Fruit fly (Drosophila melanogaster) whole organism, embryonic: ENCODE results near the gene dpr9.

Experiments
- Ada2b ChIP-seq: fragments of 200-800 bp; sonication (Bioruptor generic); IDR thresholded peaks from 2 replicates; pipeline ENCODE4 v1.3.6; 2022; ENCODE audit warnings: missing biosample characterization, missing genetic modification characterization
- Asciz ChIP-seq: fragments of 200-800 bp; sonication (Bioruptor generic); optimal IDR thresholded peaks from 2 replicates; lab custom pipeline; 2017; ENCODE audit warnings: missing biosample characterization, mild to moderate bottlenecking, missing genetic modification characterization, missing genetic modification reagents
- CG10209 ChIP-seq: fragments of 200-800 bp; sonication (Bioruptor generic); optimal IDR thresholded peaks from 3 replicates; lab custom pipeline; 2017; ENCODE audit warnings: missing biosample characterization, mild to moderate bottlenecking, missing genetic modification characterization, missing genetic modification reagents
- CG1024 ChIP-seq: fragments of 200-800 bp; sonication (Bioruptor generic); IDR thresholded peaks from 2 replicates; pipeline ENCODE4 v1.3.6; 2022; ENCODE audit warnings: missing biosample characterization, missing genetic modification characterization
- CG10959 ChIP-seq: fragments of 200-800 bp; sonication (Bioruptor generic); IDR thresholded peaks from 2 replicates; pipeline ENCODE4 v1.3.6; 2022; ENCODE audit warnings: missing biosample characterization, missing genetic modification characterization
- CG11247 ChIP-seq: fragments of 200-800 bp; sonication (Bioruptor generic); IDR thresholded peaks from 2 replicates; pipeline ENCODE4 v1.3.6; 2022; ENCODE audit warnings: missing biosample characterization, missing genetic modification characterization
- CG15601 ChIP-seq: fragments of 200-800 bp; sonication (Bioruptor generic); optimal IDR thresholded peaks from 3 replicates; lab custom pipeline; 2019; ENCODE audit warnings: missing biosample characterization, mild to moderate bottlenecking, missing genetic modification characterization, moderate library complexity
- CG17361 ChIP-seq: fragments of 200-800 bp; sonication (Bioruptor generic); IDR thresholded peaks from 3 replicates; pipeline ENCODE4 v1.3.6; 2022; ENCODE audit warnings: missing biosample characterization, missing genetic modification characterization
- CG17385 ChIP-seq: fragments of 200-800 bp; sonication (Bioruptor generic); optimal IDR thresholded peaks from 3 replicates; lab custom pipeline; 2018; ENCODE audit warnings: missing biosample characterization, mild to moderate bottlenecking, missing genetic modification characterization
- CG17829 ChIP-seq: fragments of 200-800 bp; optimal IDR thresholded peaks from 2 replicates; lab custom pipeline; 2019; ENCODE audit warnings: missing biosample characterization, mild to moderate bottlenecking, missing genetic modification characterization, moderate library complexity
- CG30403 ChIP-seq: fragments of 200-800 bp; sonication (Bioruptor generic); optimal IDR thresholded peaks from 3 replicates; lab custom pipeline; 2016; ENCODE audit warnings: missing biosample characterization, missing genetic modification characterization
- CG31441 ChIP-seq: fragments of 200-800 bp; sonication (Bioruptor generic); IDR thresholded peaks from 2 replicates; pipeline ENCODE4 v1.3.6; 2022; ENCODE audit warnings: missing biosample characterization, missing genetic modification characterization
- CG3407 ChIP-seq: fragments of 200-800 bp; sonication (Bioruptor generic); optimal IDR thresholded peaks from 2 replicates; lab custom pipeline; 2018; ENCODE audit warnings: missing biosample characterization, mild to moderate bottlenecking, missing genetic modification characterization
- CG5953 ChIP-seq: fragments of 200-800 bp; sonication (Bioruptor generic); IDR thresholded peaks from 2 replicates; pipeline ENCODE4 v1.3.6; 2022; ENCODE audit warnings: missing biosample characterization, missing genetic modification characterization
- CG6654 ChIP-seq: fragments of 200-800 bp; sonication (Bioruptor generic); optimal IDR thresholded peaks from 2 replicates; lab custom pipeline; 2017; ENCODE audit warnings: missing biosample characterization, mild to moderate bottlenecking, missing genetic modification characterization
- CG6765 ChIP-seq: fragments of 200-800 bp; sonication (Bioruptor generic); optimal IDR thresholded peaks from 3 replicates; lab custom pipeline; 2017; ENCODE audit warnings: missing biosample characterization, mild to moderate bottlenecking, missing genetic modification characterization
- CG6813 ChIP-seq: fragments of 200-800 bp; sonication (Bioruptor generic); optimal IDR thresholded peaks from 2 replicates; lab custom pipeline; 2017; ENCODE audit warnings: missing biosample characterization, missing genetic modification characterization, mild to moderate bottlenecking, moderate library complexity, missing genetic modification reagents
- CG7745 ChIP-seq: fragments of 200-800 bp; sonication (Bioruptor generic); optimal IDR thresholded peaks from 2 replicates; lab custom pipeline; 2018; ENCODE audit warnings: missing biosample characterization, mild to moderate bottlenecking, missing genetic modification characterization, moderate library complexity
- CG7963 ChIP-seq: fragments of 200-800 bp; sonication (Bioruptor generic); IDR thresholded peaks from 3 replicates; pipeline ENCODE4 v1.3.6; 2022; ENCODE audit warnings: missing biosample characterization, missing genetic modification characterization; ENCODE audit not compliant: partially characterized antibody
- CG7987 ChIP-seq: fragments of 200-800 bp; sonication (Bioruptor generic); optimal IDR thresholded peaks from 2 replicates; lab custom pipeline; 2018; ENCODE audit warnings: missing biosample characterization, mild to moderate bottlenecking, missing genetic modification characterization, moderate library complexity
- CG9437 ChIP-seq: fragments of 200-800 bp; sonication (Bioruptor generic); optimal IDR thresholded peaks from 2 replicates; lab custom pipeline; 2018; ENCODE audit warnings: missing biosample characterization, mild to moderate bottlenecking, missing genetic modification characterization
- CG9609 ChIP-seq: fragments of 200-800 bp; sonication (Bioruptor generic); optimal IDR thresholded peaks from 3 replicates; lab custom pipeline; 2016; ENCODE audit warnings: missing biosample characterization, missing genetic modification characterization
- CG9727 ChIP-seq: fragments of 200-800 bp; sonication (Bioruptor generic); optimal IDR thresholded peaks from 3 replicates; lab custom pipeline; 2017; ENCODE audit warnings: missing biosample characterization, mild to moderate bottlenecking, missing genetic modification characterization
- Chrac-16 ChIP-seq: fragments of 200-800 bp; sonication (Bioruptor generic); optimal IDR thresholded peaks from 3 replicates; lab custom pipeline; 2016; ENCODE audit warnings: missing biosample characterization, missing genetic modification characterization
- Dad ChIP-seq: fragments of 200-800 bp; sonication (Bioruptor generic); optimal IDR thresholded peaks from 3 replicates; lab custom pipeline; 2016; ENCODE audit warnings: missing biosample characterization, missing genetic modification characterization
- Deaf1 ChIP-seq: fragments of 200-800 bp; optimal IDR thresholded peaks from 3 replicates; lab custom pipeline; 2019; ENCODE audit warnings: missing biosample characterization, mild to moderate bottlenecking, missing genetic modification characterization, moderate library complexity
- HLH3B ChIP-seq: fragments of 200-800 bp; sonication (Bioruptor generic); IDR thresholded peaks from 2 replicates; pipeline ENCODE4 v1.3.6; 2022; ENCODE audit warnings: missing biosample characterization, missing genetic modification characterization
- HLH54F ChIP-seq: fragments of 200-800 bp; sonication (Bioruptor generic); optimal IDR thresholded peaks from 3 replicates; lab custom pipeline; 2016; ENCODE audit warnings: missing biosample characterization, missing genetic modification characterization
- Hmx ChIP-seq: fragments of 200-800 bp; sonication (Bioruptor generic); optimal IDR thresholded peaks from 2 replicates; lab custom pipeline; 2016; ENCODE audit warnings: missing biosample characterization, missing genetic modification characterization
- Hsf ChIP-seq: fragments of 200-800 bp; sonication (Bioruptor generic); optimal IDR thresholded peaks from 3 replicates; lab custom pipeline; 2016; ENCODE audit warnings: missing biosample characterization, missing genetic modification characterization
- MESR4 ChIP-seq: fragments of 200-800 bp; sonication (Bioruptor generic); optimal IDR thresholded peaks from 2 replicates; lab custom pipeline; 2018; ENCODE audit warnings: missing biosample characterization, mild to moderate bottlenecking, missing genetic modification characterization, moderate library complexity
- Mad ChIP-seq: fragments of 200-800 bp; sonication (Bioruptor generic); optimal IDR thresholded peaks from 2 replicates; lab custom pipeline; 2016; ENCODE audit warnings: missing biosample characterization, missing genetic modification characterization
- PHDP ChIP-seq: fragments of 200-800 bp; sonication (Bioruptor generic); optimal IDR thresholded peaks from 3 replicates; lab custom pipeline; 2018; ENCODE audit warnings: missing biosample characterization, mild to moderate bottlenecking, missing genetic modification characterization, moderate library complexity
- Pdp1 ChIP-seq, 2 experiments: fragments of 200-800 bp; sonication (Bioruptor generic); optimal IDR thresholded peaks; 3 replicates each; lab custom pipeline; 2016; ENCODE audit warnings: missing biosample characterization in 2 of 2, missing genetic modification characterization in 2 of 2, mild to moderate bottlenecking in 1 of 2, moderate library complexity in 1 of 2
- Rx ChIP-seq: fragments of 200-800 bp; sonication (Bioruptor generic); IDR thresholded peaks from 2 replicates; pipeline ENCODE4 v1.3.6; 2022; ENCODE audit warnings: missing biosample characterization, missing genetic modification characterization
- Usf ChIP-seq: fragments of 200-800 bp; sonication (Bioruptor generic); optimal IDR thresholded peaks from 2 replicates; lab custom pipeline; 2017; ENCODE audit warnings: missing genotype, missing biosample characterization, missing genetic modification characterization
- az2 ChIP-seq: fragments of 200-800 bp; sonication (Bioruptor generic); optimal IDR thresholded peaks from 3 replicates; lab custom pipeline; 2016; ENCODE audit warnings: missing biosample characterization, missing genetic modification characterization
- disco-r ChIP-seq: fragments of 200-800 bp; sonication (Bioruptor generic); optimal IDR thresholded peaks from 2 replicates; lab custom pipeline; 2016; ENCODE audit warnings: missing biosample characterization, missing genetic modification characterization
- dmrt11E ChIP-seq: fragments of 200-800 bp; sonication (Bioruptor generic); optimal IDR thresholded peaks from 3 replicates; lab custom pipeline; 2018; ENCODE audit warnings: missing biosample characterization, mild to moderate bottlenecking, missing genetic modification characterization, moderate library complexity
- fd96Cb ChIP-seq: fragments of 200-800 bp; sonication (Bioruptor generic); optimal IDR thresholded peaks from 2 replicates; lab custom pipeline; 2018; ENCODE audit warnings: missing biosample characterization, mild to moderate bottlenecking, missing genetic modification characterization, moderate library complexity
- ftz-f1 ChIP-seq: fragments of 200-800 bp; sonication (Bioruptor generic); optimal IDR thresholded peaks from 2 replicates; lab custom pipeline; 2016; ENCODE audit warnings: missing biosample characterization, missing genetic modification characterization
- gcm2 ChIP-seq: fragments of 200-800 bp; sonication (Bioruptor generic); optimal IDR thresholded peaks from 2 replicates; lab custom pipeline; 2016; ENCODE audit warnings: missing biosample characterization, missing genetic modification characterization
- gsb-n ChIP-seq: fragments of 200-800 bp; sonication (Bioruptor generic); optimal IDR thresholded peaks from 3 replicates; lab custom pipeline; 2018; ENCODE audit warnings: missing biosample characterization, mild to moderate bottlenecking, missing genetic modification characterization
- luna ChIP-seq: fragments of 200-800 bp; sonication (Bioruptor generic); optimal IDR thresholded peaks from 2 replicates; lab custom pipeline; 2016; ENCODE audit warnings: missing biosample characterization, missing genetic modification characterization
- nau ChIP-seq: fragments of 200-800 bp; sonication (Bioruptor generic); optimal IDR thresholded peaks from 3 replicates; lab custom pipeline; 2017; ENCODE audit warnings: missing biosample characterization, mild to moderate bottlenecking, missing genetic modification characterization, missing genetic modification reagents
- odd ChIP-seq: fragments of 200-800 bp; sonication (Bioruptor generic); optimal IDR thresholded peaks from 2 replicates; lab custom pipeline; 2017; ENCODE audit warnings: missing biosample characterization, mild to moderate bottlenecking, missing genetic modification characterization
- run ChIP-seq: fragments of 200-800 bp; sonication (Bioruptor generic); optimal IDR thresholded peaks from 3 replicates; lab custom pipeline; 2018; ENCODE audit warnings: missing biosample characterization, mild to moderate bottlenecking, missing genetic modification characterization
- slbo ChIP-seq: fragments of 200-800 bp; sonication (Bioruptor generic); IDR thresholded peaks from 2 replicates; pipeline ENCODE4 v1.3.6; 2022; ENCODE audit warnings: missing biosample characterization, missing genetic modification characterization
- so ChIP-seq: fragments of 200-800 bp; sonication (Bioruptor generic); IDR thresholded peaks from 3 replicates; pipeline ENCODE4 v1.3.6; 2022; ENCODE audit warnings: missing biosample characterization, missing genetic modification characterization
- sob ChIP-seq: fragments of 200-800 bp; sonication (Bioruptor generic); IDR thresholded peaks from 2 replicates; pipeline ENCODE4 v1.3.6; 2022; ENCODE audit warnings: missing biosample characterization, missing genetic modification characterization
- sr ChIP-seq: fragments of 200-800 bp; sonication (Bioruptor generic); IDR thresholded peaks from 3 replicates; pipeline ENCODE4 v1.3.6; 2022; ENCODE audit warnings: missing biosample characterization, missing genetic modification characterization
- tup ChIP-seq: fragments of 200-800 bp; sonication (Bioruptor generic); optimal IDR thresholded peaks from 2 replicates; lab custom pipeline; 2016; ENCODE audit warnings: missing biosample characterization, mild to moderate bottlenecking, missing genetic modification characterization, moderate library complexity

dpr9 gene

dm6 chr3R:15117765-15118164 lies 40.8 kb upstream of the dpr9 start (continued):
- no peak for TF ChIP-seq CG9727 (GFP tag; lab: Kevin White, UChicago)
- TF ChIP-seq MESR4 (GFP tag; lab: Kevin White, UChicago) = no peak
- TF ChIP-seq Pdp1 (GFP tag; optimal IDR thresholded peaks at IDR 0.05; lab: Kevin White, UChicago) = no peak
- no peak for TF ChIP-seq CG10209
- TF ChIP-seq CG11247 (GFP tag; lab: Robert Waterston, UW) = no peak
- TF ChIP-seq CG15601 (tag; lab: Kevin White, UChicago) = no peak
- TF ChIP-seq CG3407 (GFP tag; lab: Kevin White, UChicago) = no peak
- TF ChIP-seq Usf = no peak
- no peak for TF ChIP-seq dmrt11E (tag; lab: Kevin White, UChicago)
- TF ChIP-seq CG7745 = no peak
- TF ChIP-seq Deaf1 (tag; lab: Kevin White, UChicago) = peak; percentile 30
- TF ChIP-seq nau (GFP tag; lab: Kevin White, UChicago) = peak; percentile 39
- TF ChIP-seq ftz-f1 (GFP tag; lab: Kevin White, UChicago) = no peak
- peak; percentile 23; the same call in 1 of the 2 replicates for TF ChIP-seq Ada2b
- peak; percentile 16 for TF ChIP-seq az2 (GFP tag; lab: Kevin White, UChicago)
- TF ChIP-seq CG17829 (tag; lab: Kevin White, UChicago) = peak; percentile 34
- 0 out of 2 replicates have a peak, but pooled peaks have one; percentile 33 for TF ChIP-seq Rx (GFP tag; lab: Robert Waterston, UW)
- no peak for TF ChIP-seq gsb-n (tag; lab: Kevin White, UChicago)
- TF ChIP-seq CG31441 = peak; percentile 56
- no peak for TF ChIP-seq tup (GFP tag; lab: Kevin White, UChicago)
- TF ChIP-seq Hsf (GFP tag; lab: Kevin White, UChicago) = no peak
- TF ChIP-seq CG17385 (GFP tag; lab: Kevin White, UChicago) = no peak
- TF ChIP-seq CG17361 = peak; percentile 57; the same call in 2 of the 3 replicates
- TF ChIP-seq CG10959 (GFP tag; lab: Robert Waterston, UW) = no peak
- TF ChIP-seq slbo (GFP tag; lab: Robert Waterston, UW) = no peak
- peak; percentile 43; the same call in 1 of the 2 replicates for TF ChIP-seq HLH3B (GFP tag; lab: Robert Waterston, UW)
- no peak for TF ChIP-seq CG6813 (GFP tag; lab: Kevin White, UChicago)
- TF ChIP-seq Dad (GFP tag; lab: Kevin White, UChicago) = no peak
- no peak for TF ChIP-seq sr (GFP tag; lab: Robert Waterston, UW)
- no peak for TF ChIP-seq sob (GFP tag; lab: Robert Waterston, UW)
- TF ChIP-seq fd96Cb = peak; percentile 8
- TF ChIP-seq Asciz = peak; percentile 19
- TF ChIP-seq CG9437 (GFP tag; lab: Kevin White, UChicago) = no peak
- no peak for TF ChIP-seq CG6654
- TF ChIP-seq CG30403 (GFP tag; lab: Kevin White, UChicago) = peak; percentile 44
- TF ChIP-seq Hmx (GFP tag; lab: Kevin White, UChicago) = no peak
- TF ChIP-seq luna (GFP tag; lab: Kevin White, UChicago) = no peak
- TF ChIP-seq Mad (GFP tag; lab: Kevin White, UChicago) = no peak
- no peak for TF ChIP-seq gcm2 (GFP tag; lab: Kevin White, UChicago)
- TF ChIP-seq PHDP (tag; lab: Kevin White, UChicago) = peak; percentile 56
- TF ChIP-seq run (tag; lab: Kevin White, UChicago) = no peak
- TF ChIP-seq odd (GFP tag; lab: Kevin White, UChicago) = no peak
- no peak for TF ChIP-seq CG9609 (GFP tag; lab: Kevin White, UChicago)
- no peak for TF ChIP-seq disco-r
- no peak for TF ChIP-seq so (GFP tag; lab: Robert Waterston, UW)
- TF ChIP-seq CG7963 (GFP tag; lab: Robert Waterston, UW) = no peak
- no peak for TF ChIP-seq CG5953 (GFP tag; lab: Robert Waterston, UW)
- TF ChIP-seq Chrac-16 (GFP tag; lab: Kevin White, UChicago) = no peak
- no peak for TF ChIP-seq CG7987 (GFP tag; lab: Kevin White, UChicago)
- TF ChIP-seq CG1024 (GFP tag; lab: Robert Waterston, UW) = no peak
- no peak for TF ChIP-seq HLH54F (GFP tag; lab: Kevin White, UChicago)
- no peak for TF ChIP-seq CG6765 (GFP tag; lab: Kevin White, UChicago)
